Worm (Caenorhabditis elegans) whole organism, late embryonic: ENCODE results near the gene rpl-9.

Experiments used
- K09A11.1 ChIP-seq: sonication (generic microtip); optimal IDR thresholded peaks from 2 replicates; lab custom pipeline; 2017; ENCODE audit warnings: antibody characterized with exemption, mild to moderate bottlenecking, missing genetic modification characterization, missing compliant biosample characterization; ENCODE audit not compliant: insufficient read depth
- ceh-22 ChIP-seq: sonication (generic microtip); optimal IDR thresholded peaks from 2 replicates; lab custom pipeline; 2017; ENCODE audit warnings: missing biosample characterization, missing genetic modification characterization
- dve-1 ChIP-seq: sonication (generic microtip); optimal IDR thresholded peaks from 2 replicates; lab custom pipeline; 2017; ENCODE audit warnings: antibody characterized with exemption, mild to moderate bottlenecking, missing genetic modification characterization, missing compliant biosample characterization
- nhr-11 ChIP-seq: fragments of 150-350 bp; optimal IDR thresholded peaks from 2 replicates; lab custom pipeline; 2014; ENCODE audit warnings: missing biosample characterization, missing genetic modification characterization
- pax-1 ChIP-seq: fragments of 150-350 bp; optimal IDR thresholded peaks from 2 replicates; lab custom pipeline; 2014; ENCODE audit warnings: missing biosample characterization, missing genetic modification characterization
- pha-4 ChIP-seq: fragments of 150-350 bp; optimal IDR thresholded peaks from 2 replicates; lab custom pipeline; 2018; ENCODE audit warnings: missing biosample characterization, missing genetic modification reagents, missing genetic modification characterization

DNA sequence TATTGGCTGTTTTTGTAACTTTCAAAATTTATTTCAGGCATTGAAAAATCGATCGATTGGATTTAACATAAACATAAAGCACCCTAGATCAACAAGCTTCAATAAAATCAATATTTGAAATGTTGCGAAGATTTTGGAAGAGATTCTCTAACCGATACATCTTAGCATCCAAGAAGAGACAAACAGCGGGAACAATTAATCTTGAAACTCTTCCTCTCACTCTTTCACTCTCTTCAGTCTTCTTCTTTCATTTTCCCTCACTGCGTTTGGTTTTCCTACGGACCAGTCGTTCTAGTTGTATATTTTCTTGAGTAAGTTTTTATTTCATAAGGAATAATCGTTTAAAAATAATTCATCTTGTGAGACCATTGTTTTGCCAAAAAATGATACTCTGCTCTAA is 39.6 kb downstream of the rpl-9 start:
- TF ChIP-seq pha-4 (tag; lab: Kevin White, UChicago) (no peak), K09A11.1 (no peak), ceh-22 (tag; lab: Kevin White, UChicago) (no peak), nhr-11 (no peak), dve-1 (tag; lab: Kevin White, UChicago) (no peak), pax-1 (tag; lab: Kevin White, UChicago) (no peak)
